Worm (Caenorhabditis elegans) whole organism, young adult: ENCODE results near the gene cutl-19.

ENCODE experiments used
- F10E7.11 ChIP-seq: sonication (generic microtip); optimal IDR thresholded peaks from 2 replicates; lab custom pipeline; 2017; ENCODE audit warnings: mild to moderate bottlenecking, missing genetic modification characterization, moderate library complexity, missing compliant biosample characterization
- F37B4.10 ChIP-seq: fragments of 200-800 bp; sonication (Bioruptor generic); IDR thresholded peaks from 2 replicates; pipeline ENCODE4 v1.3.6; 2022; ENCODE audit warnings: missing genetic modification characterization, missing compliant biosample characterization
- F39B2.1 ChIP-seq: fragments of 200-800 bp; sonication (Bioruptor generic); IDR thresholded peaks from 2 replicates; pipeline ENCODE4 v1.3.6; 2022; ENCODE audit warnings: missing genetic modification reagents, missing genetic modification characterization, missing compliant biosample characterization
- F55B11.4 ChIP-seq: sonication (generic microtip); optimal IDR thresholded peaks from 2 replicates; lab custom pipeline; 2016; ENCODE audit warnings: missing compliant biosample characterization, missing genetic modification characterization, borderline replicate concordance; ENCODE audit not compliant: insufficient read depth
- F57A8.1 ChIP-seq: fragments of 200-800 bp; sonication (Bioruptor generic); optimal IDR thresholded peaks from 2 replicates; lab custom pipeline; 2018; ENCODE audit warnings: mild to moderate bottlenecking, missing genetic modification characterization, moderate library complexity, missing compliant biosample characterization
- F57C9.4 ChIP-seq: sonication (generic microtip); optimal IDR thresholded peaks from 2 replicates; lab custom pipeline; 2017; ENCODE audit warnings: mild to moderate bottlenecking, missing genetic modification characterization, missing compliant biosample characterization
- K12H6.12 ChIP-seq: fragments of 200-800 bp; sonication (Bioruptor generic); optimal IDR thresholded peaks from 2 replicates; lab custom pipeline; 2018; ENCODE audit warnings: mild to moderate bottlenecking, missing genetic modification characterization, missing compliant biosample characterization
- T26A5.8 ChIP-seq: sonication (generic microtip); optimal IDR thresholded peaks from 2 replicates; lab custom pipeline; 2016; ENCODE audit warnings: missing genetic modification characterization, missing compliant biosample characterization
- Y53G8AR.9 ChIP-seq: fragments of 200-800 bp; sonication (Bioruptor generic); conservative IDR thresholded peaks from 2 replicates; pipeline ENCODE4 v1.3.6; 2022; ENCODE audit warnings: missing genetic modification reagents, missing genetic modification characterization, missing compliant biosample characterization
- Y79H2A.3 ChIP-seq: fragments of 200-800 bp; sonication (Bioruptor generic); conservative IDR thresholded peaks from 2 replicates; pipeline ENCODE4 v1.3.6; 2022; ENCODE audit warnings: missing genetic modification reagents, missing genetic modification characterization, missing compliant biosample characterization
- Y95B8A.8 ChIP-seq: fragments of 200-800 bp; sonication (Bioruptor generic); IDR thresholded peaks from 2 replicates; pipeline ENCODE4 v1.3.6; 2022; ENCODE audit warnings: missing genetic modification reagents, missing genetic modification characterization, missing compliant biosample characterization
- aptf-3 ChIP-seq: fragments of 200-800 bp; sonication (Bioruptor generic); IDR thresholded peaks from 2 replicates; pipeline ENCODE4 v1.3.6; 2022; ENCODE audit warnings: missing genetic modification characterization, missing compliant biosample characterization
- ccch-3 ChIP-seq: fragments of 200-800 bp; sonication (Bioruptor generic); optimal IDR thresholded peaks from 2 replicates; lab custom pipeline; 2018; ENCODE audit warnings: mild to moderate bottlenecking, missing genetic modification characterization, missing compliant biosample characterization
- cebp-2 ChIP-seq: fragments of 200-800 bp; sonication (Bioruptor generic); IDR thresholded peaks from 2 replicates; pipeline ENCODE4 v1.3.6; 2022; ENCODE audit warnings: missing genetic modification characterization, missing compliant biosample characterization
- ceh-91 ChIP-seq: fragments of 200-800 bp; sonication (Bioruptor generic); IDR thresholded peaks from 2 replicates; pipeline ENCODE4 v1.3.6; 2022; ENCODE audit warnings: missing genetic modification reagents, missing genetic modification characterization, missing compliant biosample characterization
- dpl-1 ChIP-seq: fragments of 150-350 bp; optimal IDR thresholded peaks from 2 replicates; lab custom pipeline; 2014; ENCODE audit warnings: missing biosample characterization, missing genetic modification reagents, missing genetic modification characterization
- efl-1 ChIP-seq: fragments of 150-350 bp; optimal IDR thresholded peaks from 2 replicates; lab custom pipeline; 2014; ENCODE audit warnings: missing biosample characterization, missing genetic modification reagents, missing genetic modification characterization
- egl-18 ChIP-seq: fragments of 200-800 bp; sonication (Bioruptor generic); IDR thresholded peaks from 2 replicates; pipeline ENCODE4 v1.3.6; 2022; ENCODE audit warnings: missing genetic modification reagents, missing genetic modification characterization, missing compliant biosample characterization
- ets-4 ChIP-seq: fragments of 200-800 bp; sonication (Bioruptor generic); optimal IDR thresholded peaks from 2 replicates; lab custom pipeline; 2018; ENCODE audit warnings: mild to moderate bottlenecking, missing genetic modification characterization, missing compliant biosample characterization
- gei-17 ChIP-seq: fragments of 200-800 bp; sonication (Bioruptor generic); optimal IDR thresholded peaks from 2 replicates; lab custom pipeline; 2018; ENCODE audit warnings: mild to moderate bottlenecking, missing genetic modification characterization, missing compliant biosample characterization
- hlh-12 ChIP-seq: sonication (generic microtip); optimal IDR thresholded peaks from 2 replicates; lab custom pipeline; 2016; ENCODE audit warnings: missing genetic modification characterization, missing compliant biosample characterization
- hlh-26 ChIP-seq: fragments of 200-800 bp; sonication (Bioruptor generic); conservative IDR thresholded peaks from 2 replicates; pipeline ENCODE4 v1.3.6; 2022; ENCODE audit warnings: missing genetic modification reagents, missing genetic modification characterization, missing compliant biosample characterization
- hmg-1.2 ChIP-seq: fragments of 200-800 bp; sonication (Bioruptor generic); IDR thresholded peaks from 2 replicates; pipeline ENCODE4 v1.3.6; 2022; ENCODE audit warnings: missing genetic modification reagents, missing genetic modification characterization, missing compliant biosample characterization
- hrde-1 ChIP-seq: sonication (generic microtip); optimal IDR thresholded peaks from 2 replicates; lab custom pipeline; 2016; ENCODE audit warnings: missing genetic modification characterization, mild to moderate bottlenecking, missing compliant biosample characterization, moderate library complexity, missing genotype, missing genetic modification reagents, borderline replicate concordance
- hsf-1 ChIP-seq: fragments of 200-800 bp; sonication (Bioruptor generic); IDR thresholded peaks from 2 replicates; pipeline ENCODE4 v1.3.6; 2022; ENCODE audit warnings: missing genetic modification reagents, missing genetic modification characterization, missing compliant biosample characterization
- lag-1 ChIP-seq: fragments of 200-800 bp; sonication (Bioruptor generic); IDR thresholded peaks from 2 replicates; pipeline ENCODE4 v1.3.6; 2022; ENCODE audit warnings: missing genetic modification reagents, missing genetic modification characterization, missing compliant biosample characterization
- let-607 ChIP-seq, 2 experiments: fragments of 200-800 bp in 1 of 2; sonication (Bioruptor generic) in 1 of 2; sonication (generic microtip) in 1 of 2; optimal IDR thresholded peaks; 2 replicates each; lab custom pipeline; 2016 to 2018; ENCODE audit warnings: mild to moderate bottlenecking in 2 of 2, missing compliant biosample characterization in 2 of 2, missing genetic modification characterization in 2 of 2, moderate library complexity in 2 of 2, missing genotype in 1 of 2
- lin-35 ChIP-seq, 3 experiments: fragments of 150-350 bp in 2 of 3; sonication (generic microtip) in 1 of 3; optimal IDR thresholded peaks; 2 replicates each; lab custom pipeline; 2014 to 2018; ENCODE audit warnings: missing biosample characterization in 3 of 3, missing genetic modification characterization in 3 of 3, missing genetic modification reagents in 3 of 3
- madf-3 ChIP-seq: fragments of 200-800 bp; sonication (Bioruptor generic); IDR thresholded peaks from 2 replicates; pipeline ENCODE4 v1.3.6; 2022; ENCODE audit warnings: missing genetic modification reagents, missing genetic modification characterization, missing compliant biosample characterization
- madf-6 ChIP-seq: fragments of 200-800 bp; sonication (Bioruptor generic); IDR thresholded peaks from 2 replicates; pipeline ENCODE4 v1.3.6; 2022; ENCODE audit warnings: missing genetic modification reagents, missing genetic modification characterization, missing compliant biosample characterization
- madf-8 ChIP-seq: fragments of 200-800 bp; sonication (Bioruptor generic); conservative IDR thresholded peaks from 2 replicates; pipeline ENCODE4 v1.3.6; 2022; ENCODE audit warnings: missing genetic modification reagents, missing genetic modification characterization, missing compliant biosample characterization
- mcd-1 ChIP-seq: fragments of 200-800 bp; sonication (Bioruptor generic); IDR thresholded peaks from 2 replicates; pipeline ENCODE4 v1.3.6; 2022; ENCODE audit warnings: missing genetic modification reagents, missing genetic modification characterization, missing compliant biosample characterization
- nfyb-1 ChIP-seq: fragments of 200-800 bp; sonication (Bioruptor generic); IDR thresholded peaks from 2 replicates; pipeline ENCODE4 v1.3.6; 2022; ENCODE audit warnings: missing genetic modification reagents, missing genetic modification characterization, missing compliant biosample characterization
- nhr-27 ChIP-seq: fragments of 200-800 bp; sonication (Bioruptor generic); optimal IDR thresholded peaks from 2 replicates; lab custom pipeline; 2018; ENCODE audit warnings: mild to moderate bottlenecking, missing genetic modification characterization, moderate library complexity, missing compliant biosample characterization
- nhr-90 ChIP-seq: sonication (generic microtip); optimal IDR thresholded peaks from 2 replicates; lab custom pipeline; 2016; ENCODE audit warnings: missing genotype, mild to moderate bottlenecking, missing genetic modification characterization, missing compliant biosample characterization
- pha-4 ChIP-seq: fragments of 150-350 bp; sonication (generic microtip); optimal IDR thresholded peaks from 2 replicates; lab custom pipeline; 2014; ENCODE audit warnings: missing biosample characterization, missing genetic modification reagents, missing genetic modification characterization
- rpc-1 ChIP-seq, 2 experiments: fragments of 150-350 bp in 1 of 2; sonication (generic microtip) in 1 of 2; optimal IDR thresholded peaks; 2 replicates each; lab custom pipeline; 2014 to 2018; ENCODE audit warnings: missing biosample characterization in 1 of 2, missing genetic modification characterization in 1 of 2, missing genetic modification reagents in 1 of 2, missing genotype in 1 of 2
- snpc-1.1 ChIP-seq: sonication (generic microtip); optimal IDR thresholded peaks from 2 replicates; lab custom pipeline; 2017; ENCODE audit warnings: missing genetic modification characterization, mild to moderate bottlenecking, missing compliant biosample characterization, antibody characterized with exemption, moderate library complexity, missing genotype, missing genetic modification reagents; ENCODE audit not compliant: insufficient read depth
- snpc-4 ChIP-seq, 5 experiments: fragments of 150-350 bp in 1 of 5; sonication (generic microtip) in 4 of 5; optimal IDR thresholded peaks; 2 replicates each; lab custom pipeline; 2014 to 2018; ENCODE audit warnings: missing genetic modification characterization in 5 of 5, missing biosample characterization in 3 of 5, antibody characterized with exemption in 2 of 5, mild to moderate bottlenecking in 2 of 5, missing compliant biosample characterization in 2 of 5, missing genotype in 2 of 5, moderate library complexity in 2 of 5, missing genetic modification reagents in 1 of 5
- tbp1 ChIP-seq: fragments of 200-800 bp; sonication (Bioruptor generic); optimal IDR thresholded peaks from 2 replicates; lab custom pipeline; 2018; ENCODE audit warnings: mild to moderate bottlenecking, missing genetic modification characterization, missing compliant biosample characterization
- unc-130 ChIP-seq: sonication (generic microtip); optimal IDR thresholded peaks from 2 replicates; lab custom pipeline; 2016; ENCODE audit warnings: missing genetic modification reagents, missing genetic modification characterization, missing compliant biosample characterization
- unc-62 ChIP-seq: fragments of 150-350 bp; optimal IDR thresholded peaks from 2 replicates; lab custom pipeline; 2014; ENCODE audit warnings: missing biosample characterization, missing genetic modification reagents, missing genetic modification characterization
- ztf-26 ChIP-seq: sonication (generic microtip); optimal IDR thresholded peaks from 2 replicates; lab custom pipeline; 2017; ENCODE audit warnings: missing genetic modification characterization, missing compliant biosample characterization

The cutl-19 gene

ce11 chrIII:5234312-5234711, 16.9 kb upstream of the cutl-19 start, which contains the start of gene mrps-26:
TSS of gene mrps-26 (plus strand) at chrIII:5234612.
- TF ChIP-seq lin-35 (GFP tag; optimal IDR thresholded peaks at IDR 0.05; lab: Kevin White, UChicago) (peak in 1 of 3 experiments; percentile 1), snpc-1.1 (no peak)
- TF ChIP-seq, all 124 proteins: peak for 1

- no peak for TF ChIP-seq K12H6.12 (tag; lab: Kevin White, UChicago)
Observed at ce11 chrIII:5233140-5233539, 15.7 kb upstream of the cutl-19 start.

- TF ChIP-seq pha-4 (tag; lab: Kevin White, UChicago) (no peak), hrde-1 (peak; percentile 84), Y79H2A.3 (GFP tag; lab: Robert Waterston, UW) (0 out of 2 replicates have a peak, but pooled peaks have one; percentile 34), nhr-90 (tag; lab: Kevin White, UChicago) (no peak), lag-1 (GFP tag; lab: Robert Waterston, UW) (no peak), efl-1 (GFP tag; lab: Kevin White, UChicago) (no peak), ccch-3 (GFP tag; lab: Kevin White, UChicago) (no peak), nhr-27 (tag; lab: Kevin White, UChicago) (peak; percentile 73), F10E7.11 (tag; lab: Kevin White, UChicago) (peak; percentile 83), egl-18 (GFP tag; lab: Robert Waterston, UW) (no peak), hlh-26 (GFP tag; lab: Robert Waterston, UW) (no peak), F39B2.1 (GFP tag; lab: Robert Waterston, UW) (peak; percentile 64; the same call in 1 of the 2 replicates), tbp1 (GFP tag; lab: Kevin White, UChicago) (peak; percentile 52), dpl-1 (GFP tag; lab: Kevin White, UChicago) (no peak), madf-3 (peak; percentile 80; the same call in 1 of the 2 replicates), nfyb-1 (GFP tag; lab: Robert Waterston, UW) (peak; percentile 91), madf-8 (GFP tag; lab: Robert Waterston, UW) (no peak), Y95B8A.8 (GFP tag; lab: Robert Waterston, UW) (peak; percentile 79; the same call in 1 of the 2 replicates), F57C9.4 (peak; percentile 96), mcd-1 (peak; percentile 64), F57A8.1 (GFP tag; lab: Kevin White, UChicago) (peak; percentile 36), F55B11.4 (tag; lab: Kevin White, UChicago) (no peak), unc-130 (GFP tag; lab: Kevin White, UChicago) (peak; percentile 67), madf-6 (GFP tag; lab: Robert Waterston, UW) (peak; percentile 84), ets-4 (GFP tag; lab: Kevin White, UChicago) (peak; percentile 9), ceh-91 (no peak), lin-35 (GFP tag; optimal IDR thresholded peaks at IDR 0.05; lab: Kevin White, UChicago) (peak in 1 of 3 experiments; percentile 22), let-607 (tag; optimal IDR thresholded peaks at IDR 0.05; lab: Kevin White, UChicago) (peak; percentile 46 to 51), Y53G8AR.9 (GFP tag; lab: Robert Waterston, UW) (peak; percentile 85), cebp-2 (GFP tag; lab: Robert Waterston, UW) (peak; percentile 72; the same call in 1 of the 2 replicates), rpc-1 (optimal IDR thresholded peaks at IDR 0.05; lab: Kevin White, UChicago) (no peak), rpc-1 (tag; optimal IDR thresholded peaks at IDR 0.05; lab: Kevin White, UChicago) (no peak), unc-62 (GFP tag; lab: Kevin White, UChicago) (no peak), hlh-12 (tag; lab: Kevin White, UChicago) (no peak), gei-17 (no peak), snpc-4 (GFP tag; optimal IDR thresholded peaks at IDR 0.05; lab: Kevin White, UChicago) (no peak), snpc-4 (tag; optimal IDR thresholded peaks at IDR 0.05; lab: Kevin White, UChicago) (peak in 2 of 4 experiments; percentile 28 to 48), ztf-26 (tag; lab: Kevin White, UChicago) (peak; percentile 61), T26A5.8 (peak; percentile 36), hmg-1.2 (peak; percentile 44; the same call in 1 of the 2 replicates), hsf-1 (peak; percentile 66; the same call in 1 of the 2 replicates), F37B4.10 (GFP tag; lab: Robert Waterston, UW) (no peak), aptf-3 (GFP tag; lab: Robert Waterston, UW) (no peak)
Observed at ce11 chrIII:5230415-5230814, 13.0 kb upstream of the cutl-19 start, which contains the start of gene prmt-5. TSS of gene prmt-5 (plus strand) at chrIII:5230555.
